Fruit fly (Drosophila melanogaster) ovary, adult (tissue): Measurements from ENCODE around the gene CG6602.

ENCODE experiments used
- CG17801 ChIP-seq: fragments of 200-800 bp; optimal IDR thresholded peaks from 2 replicates; lab custom pipeline; 2019; ENCODE audit warnings: missing biosample characterization, mild to moderate bottlenecking, missing genetic modification characterization, moderate library complexity; ENCODE audit not compliant: partially characterized antibody

CG6602 gene

DNA sequence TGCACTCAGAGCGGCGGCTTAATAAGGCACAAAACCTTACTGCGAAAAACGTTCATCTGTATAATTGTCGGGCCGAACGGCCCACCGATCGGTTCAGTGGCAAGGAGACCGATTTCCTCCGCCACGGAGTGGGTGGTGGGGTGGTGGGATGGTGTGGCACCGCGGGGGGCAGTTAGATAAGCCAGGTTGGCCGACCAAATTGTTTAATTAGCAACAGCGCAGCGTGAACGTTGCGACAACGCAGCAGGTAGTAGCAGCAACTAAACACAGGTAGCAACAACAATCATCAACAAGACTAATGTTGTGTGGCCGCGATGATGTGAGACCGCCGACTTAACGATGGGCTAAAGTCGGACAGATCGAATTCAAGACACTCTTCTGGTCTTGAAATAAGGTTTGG, 3.8 kb upstream of the CG6602 start:
- no peak for TF ChIP-seq CG17801 (GFP tag; lab: Kevin White, UChicago)

DNA sequence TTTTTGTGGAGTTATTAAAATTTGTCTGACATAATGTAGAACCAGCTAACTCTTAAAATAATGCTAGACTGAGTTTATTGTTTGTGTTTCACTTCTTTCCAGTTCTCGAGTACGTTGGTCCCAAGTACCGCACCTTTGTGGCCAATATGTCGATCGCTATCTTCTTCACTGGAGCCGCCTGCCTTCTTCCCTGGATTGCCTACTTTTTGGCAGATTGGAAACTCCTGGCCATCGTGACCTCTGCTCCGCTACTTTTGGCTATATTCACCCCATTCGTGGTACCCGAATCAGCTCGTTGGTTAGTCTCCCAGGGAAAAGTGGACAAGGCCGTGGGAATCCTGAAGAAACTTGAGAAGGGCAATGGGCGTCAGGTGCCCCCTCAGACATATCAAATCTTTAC, 1.8 kb upstream of the CG6602 start:
- TF ChIP-seq CG17801 (GFP tag; lab: Kevin White, UChicago): no peak

DNA sequence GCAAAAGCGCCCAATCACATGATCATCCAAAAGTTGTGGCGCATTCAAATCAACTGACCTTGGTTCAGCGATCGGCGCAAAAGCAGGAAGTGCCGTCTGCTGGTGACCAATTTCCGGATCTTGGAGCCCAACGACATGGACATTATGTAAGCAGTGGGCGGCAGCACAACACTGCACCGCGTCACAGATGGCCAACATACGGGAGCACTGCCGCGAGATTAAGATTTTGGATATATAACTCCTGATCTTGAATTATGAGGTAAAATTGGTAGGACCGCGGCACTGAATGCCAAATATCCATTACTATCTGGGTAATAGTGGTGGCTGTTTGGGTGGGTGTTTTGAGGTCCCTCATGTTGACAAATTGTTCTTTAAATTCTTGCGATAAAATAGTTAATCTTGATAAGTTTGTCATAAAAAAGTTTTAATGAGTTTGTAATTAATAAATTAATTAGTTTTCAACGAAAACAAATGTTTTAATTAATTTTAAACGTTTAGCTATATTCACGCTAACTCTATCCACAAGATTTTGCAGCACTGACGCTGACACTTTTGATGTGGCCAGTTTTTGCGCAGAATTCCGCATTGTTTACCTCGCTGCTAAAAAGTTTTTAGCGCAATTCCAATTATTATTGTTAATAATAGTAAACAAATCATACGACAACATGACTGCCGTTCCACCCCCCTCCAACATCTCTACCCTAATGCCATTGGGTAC, 3.2 kb downstream of the CG6602 start, which contains the start of the genes CG13295 and CG6610:
TSS of gene CG13295 (minus strand) at position 271 of the 718 bp plus-strand sequence.
TSS of gene CG6610 (plus strand) at position 562 of the 718 bp plus-strand sequence.
- peak; percentile 55 for TF ChIP-seq CG17801 (GFP tag; lab: Kevin White, UChicago)

DNA sequence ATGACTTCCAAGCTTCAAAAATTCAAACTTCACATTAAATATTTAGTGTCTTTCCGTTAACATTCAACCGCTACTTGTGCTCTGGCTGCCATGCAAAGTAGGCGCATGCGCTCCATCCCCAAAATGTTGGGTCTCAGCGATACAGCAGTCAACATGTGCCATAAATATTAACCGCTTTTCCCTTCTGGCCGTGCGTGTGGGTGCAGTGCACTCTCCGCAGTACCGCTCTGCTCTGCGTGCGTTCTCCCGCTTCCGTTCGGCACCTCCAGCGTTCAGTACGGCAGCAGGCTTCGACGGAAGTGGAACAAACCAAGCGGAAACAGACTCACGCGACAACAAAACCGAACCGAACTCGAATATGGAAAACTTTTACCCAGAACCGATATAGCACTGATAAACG, 4.5 kb downstream of the CG6602 start, which contains the start of gene ssp6:
TSS of gene ssp6 (plus strand) at position 294 of the 400 bp plus-strand sequence.
- no peak for TF ChIP-seq CG17801 (GFP tag; lab: Kevin White, UChicago)

DNA sequence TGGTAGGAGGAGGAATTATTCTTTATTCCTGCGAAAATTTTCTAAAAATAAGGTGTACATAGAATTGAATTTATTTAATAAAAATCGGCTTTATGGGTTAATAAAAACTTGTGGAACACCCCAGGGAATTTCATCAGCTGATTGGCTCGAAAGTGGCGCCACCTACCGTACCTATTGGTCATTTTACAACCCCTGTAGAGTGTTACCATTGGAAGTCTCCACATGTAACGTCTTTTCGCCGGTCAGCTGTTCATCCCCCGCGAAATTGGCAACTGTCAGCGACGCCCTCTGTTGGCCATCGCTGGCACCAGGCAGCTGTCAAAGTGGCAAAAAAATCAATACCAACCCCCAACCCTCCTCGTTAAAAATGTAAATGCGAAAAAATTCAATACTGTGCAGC, 10.6 kb downstream of the CG6602 start, which contains the start of gene CG13293:
TSS of gene CG13293 (plus strand) at position 323 of the 400 bp plus-strand sequence.
- TF ChIP-seq CG17801 (GFP tag; lab: Kevin White, UChicago): no peak

DNA sequence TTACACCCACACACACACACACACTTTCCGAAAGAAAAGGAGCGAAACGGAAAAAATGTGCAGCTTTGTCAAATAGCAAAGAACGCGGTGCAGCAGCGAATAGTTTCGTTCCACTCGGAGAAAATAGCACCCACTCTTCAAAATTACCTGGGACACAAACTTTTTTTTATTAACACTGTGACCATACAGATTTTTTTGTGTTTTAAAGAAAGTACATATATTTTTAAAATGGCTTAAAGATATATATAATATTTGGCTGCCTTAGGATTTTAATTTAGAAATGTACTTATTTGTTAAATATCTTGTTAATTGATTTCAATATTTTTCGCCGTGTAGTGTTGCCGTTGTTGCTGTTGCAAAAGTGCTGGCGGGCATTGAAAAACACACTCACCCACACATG, 12.5 kb downstream of the CG6602 start:
- no peak for TF ChIP-seq CG17801 (GFP tag; lab: Kevin White, UChicago)

DNA sequence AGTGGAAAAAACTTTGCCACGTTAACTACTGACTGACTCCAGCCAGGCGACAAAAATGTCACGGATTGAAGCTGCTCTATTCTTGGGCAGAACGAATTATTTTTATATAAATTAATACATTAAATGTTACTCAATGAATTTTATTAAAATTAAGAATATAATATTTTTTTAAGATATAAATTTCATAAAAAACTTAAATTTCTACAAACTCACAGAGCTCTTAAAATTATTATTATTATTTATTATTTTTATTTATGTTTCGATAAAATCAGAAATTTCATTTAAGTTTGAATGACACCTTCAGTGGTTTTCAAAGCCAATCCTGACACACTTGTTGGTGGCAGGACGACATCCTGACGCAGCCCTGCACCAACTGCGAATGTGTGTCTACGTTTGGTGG, 13.2 kb downstream of the CG6602 start:
- no peak for TF ChIP-seq CG17801 (GFP tag; lab: Kevin White, UChicago)

DNA sequence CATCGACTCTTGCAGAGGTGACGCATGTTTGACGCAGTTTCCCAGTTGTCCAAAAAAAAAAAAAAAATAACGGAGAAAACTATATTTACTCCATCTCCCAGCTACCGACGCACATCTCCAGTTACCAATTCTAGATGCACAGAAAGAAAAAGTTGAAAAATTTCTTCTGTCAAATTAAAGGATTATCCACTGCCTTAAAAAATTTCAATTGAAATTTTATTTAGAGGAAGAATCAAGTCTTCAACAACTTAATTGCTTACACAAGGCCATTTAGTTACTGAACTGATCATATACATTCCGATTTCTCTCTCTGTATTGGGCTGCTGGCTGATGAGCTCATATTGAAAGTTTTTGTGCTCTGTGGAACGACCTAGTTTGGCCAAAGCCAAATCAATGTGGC, 14.0 kb downstream of the CG6602 start:
- no peak for TF ChIP-seq CG17801 (GFP tag; lab: Kevin White, UChicago)

DNA sequence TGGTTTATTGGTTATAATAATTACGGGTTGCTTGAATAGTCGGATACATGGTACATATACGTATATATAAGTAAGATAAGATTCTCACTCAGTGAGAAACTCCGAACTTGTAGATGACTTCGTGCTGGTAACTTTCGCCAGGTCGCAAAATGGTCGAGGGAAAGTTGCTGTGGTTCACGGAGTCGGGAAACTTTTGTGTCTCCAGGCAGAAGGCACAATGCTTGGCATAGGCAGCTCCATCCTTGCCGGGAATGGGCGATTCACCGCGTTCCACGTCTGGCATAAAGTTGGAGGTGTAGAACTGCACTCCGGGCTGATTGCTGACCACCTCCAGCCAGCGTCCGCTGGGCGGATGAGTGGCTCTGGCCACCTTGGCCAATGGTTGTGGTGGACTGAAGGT, 21.3 kb downstream of the CG6602 start, which contains the start of gene CG10469:
TSS of gene CG10469 (minus strand) at position 101 of the 400 bp plus-strand sequence.
- TF ChIP-seq CG17801 (GFP tag; lab: Kevin White, UChicago): no peak

DNA sequence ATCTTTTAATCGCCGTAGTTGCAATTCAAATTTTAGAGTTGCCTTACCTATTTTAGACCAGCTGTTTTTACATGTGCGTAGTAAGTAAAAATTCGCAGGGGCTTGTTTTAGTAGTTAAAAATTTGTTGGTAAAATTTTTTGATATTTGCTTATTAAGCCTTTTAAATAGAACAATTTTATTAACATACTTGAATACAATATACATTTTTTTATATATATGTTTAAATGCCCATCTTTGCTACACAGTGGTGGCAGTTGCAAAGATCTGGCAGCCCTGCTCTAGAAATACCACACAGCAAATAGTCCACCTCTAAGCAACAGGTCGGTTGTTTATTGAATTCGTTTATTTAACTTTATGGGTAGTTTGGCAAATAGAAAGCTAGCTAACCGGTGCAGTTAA, 22.8 kb downstream of the CG6602 start, which contains the start of the genes CG10467 and loj:
TSS of gene CG10467 (minus strand) at position 51 of the 400 bp plus-strand sequence.
TSS of gene loj (plus strand) at position 291 of the 400 bp plus-strand sequence.
- peak; percentile 91 for TF ChIP-seq CG17801 (GFP tag; lab: Kevin White, UChicago)

DNA sequence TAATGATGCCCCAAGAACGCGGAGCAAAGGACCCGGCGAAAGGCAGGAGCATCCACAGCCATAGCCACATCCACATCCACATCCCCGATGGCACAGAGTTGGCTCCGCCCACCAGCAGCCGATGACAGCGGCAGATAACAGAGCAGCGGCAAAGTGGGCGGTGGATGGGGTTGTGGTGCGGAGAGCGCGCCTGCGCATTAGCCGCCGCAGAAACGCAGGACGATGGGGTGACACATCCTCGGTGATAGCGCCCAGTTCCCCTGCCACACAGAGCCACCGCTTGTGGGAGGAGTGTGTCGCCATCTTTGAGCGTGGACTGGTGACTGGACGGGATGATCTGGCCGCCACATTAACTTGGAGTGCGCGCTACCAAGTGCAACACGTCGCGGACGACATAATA, 25.3 kb downstream of the CG6602 start, which contains the start of gene Ets65A:
TSS of gene Ets65A (plus strand) at position 348 of the 400 bp plus-strand sequence.
- no peak for TF ChIP-seq CG17801 (GFP tag; lab: Kevin White, UChicago)

DNA sequence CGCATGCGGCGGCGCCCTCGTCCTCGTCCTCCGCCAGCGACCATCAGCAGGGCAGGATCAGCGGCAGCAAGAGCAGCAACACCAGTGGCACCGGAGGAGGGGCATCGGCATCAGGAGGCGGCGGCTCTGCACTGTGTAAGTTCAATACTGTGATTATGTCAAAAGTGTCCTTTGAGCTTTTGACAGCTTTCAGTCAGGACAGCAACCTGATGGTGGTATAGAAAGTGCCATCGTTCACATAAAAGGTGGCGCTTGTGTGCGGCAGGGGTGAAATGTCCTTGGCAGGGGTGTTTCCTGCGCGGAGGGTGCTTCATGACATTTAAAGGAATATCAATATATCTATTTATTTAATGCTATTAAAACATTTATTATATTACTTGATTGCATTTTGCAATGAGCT, 31.7 kb downstream of the CG6602 start:
- no peak for TF ChIP-seq CG17801 (GFP tag; lab: Kevin White, UChicago)

DNA sequence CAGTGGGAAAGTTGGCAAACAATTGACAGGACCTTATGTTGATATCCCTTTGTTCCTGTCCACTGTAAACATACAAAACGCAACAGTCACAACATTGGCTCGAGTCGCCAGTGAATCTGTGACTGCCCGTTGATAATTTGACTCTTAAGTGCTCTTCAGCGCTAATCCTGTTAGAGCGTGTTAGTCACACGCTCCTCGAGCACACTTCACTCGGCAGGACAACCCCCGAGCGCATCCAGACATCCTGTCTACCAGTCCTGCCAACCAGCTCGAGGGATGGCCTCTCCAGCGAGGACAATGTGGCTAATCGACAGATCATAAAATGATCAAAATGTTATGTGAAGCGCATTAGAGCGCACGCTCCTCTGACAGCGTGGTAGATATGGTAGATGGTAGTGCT, 32.6 kb downstream of the CG6602 start:
- no peak for TF ChIP-seq CG17801 (GFP tag; lab: Kevin White, UChicago)

DNA sequence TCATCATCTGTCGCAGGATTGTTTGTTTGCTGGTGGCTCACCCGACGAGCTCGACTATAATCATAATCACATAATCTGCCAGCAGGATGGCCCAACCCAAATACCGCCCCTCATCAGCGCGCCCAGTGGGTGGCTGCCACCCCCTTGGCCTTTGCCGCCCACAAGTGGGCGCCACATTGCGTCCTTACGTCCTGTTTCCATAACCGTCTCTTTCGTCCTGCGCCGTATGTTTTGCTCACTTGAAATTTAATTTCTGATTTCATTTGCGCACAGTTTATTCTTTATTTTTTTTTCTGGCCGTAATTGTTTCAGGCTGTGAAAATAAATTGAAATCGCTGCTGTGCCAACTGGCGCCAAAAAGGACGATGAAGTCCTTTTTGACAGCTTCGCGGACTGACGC, 33.5 kb downstream of the CG6602 start:
- TF ChIP-seq CG17801 (GFP tag; lab: Kevin White, UChicago): no peak

DNA sequence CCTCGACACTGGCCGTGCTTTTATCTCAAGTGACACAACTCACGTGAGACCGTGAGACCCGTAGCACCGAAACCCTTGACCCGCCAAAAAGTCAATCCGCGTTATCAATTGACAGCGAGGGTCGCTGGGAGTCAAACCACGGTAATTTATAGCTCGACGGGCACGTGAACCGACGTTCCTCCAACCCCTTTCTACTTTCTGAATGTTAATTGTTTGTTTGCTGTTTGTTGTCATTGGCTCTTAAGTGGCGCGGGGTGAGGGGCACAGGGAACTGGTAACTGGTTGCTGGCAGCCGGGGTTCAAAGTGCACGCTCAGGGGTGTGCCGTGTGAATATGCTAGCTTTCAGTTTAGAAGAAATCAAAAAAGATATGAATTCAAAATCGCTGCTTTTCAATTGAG, 34.8 kb downstream of the CG6602 start:
- TF ChIP-seq CG17801 (GFP tag; lab: Kevin White, UChicago): no peak
